Worm (Caenorhabditis elegans) whole organism, L3 larva: Measurements from ENCODE around the gene Y105C5B.1413.

ENCODE experiments used
- ZK546.5 ChIP-seq: sonication (generic microtip); optimal IDR thresholded peaks from 2 replicates; lab custom pipeline; 2017; ENCODE audit warnings: missing biosample characterization, missing genetic modification characterization
- aly-2 ChIP-seq: fragments of 150-350 bp; optimal IDR thresholded peaks from 2 replicates; lab custom pipeline; 2014; ENCODE audit warnings: missing biosample characterization, missing genetic modification characterization
- ama-1 ChIP-seq: fragments of 150-350 bp; optimal IDR thresholded peaks from 2 replicates; lab custom pipeline; 2018
- ceh-16 ChIP-seq: sonication (generic microtip); optimal IDR thresholded peaks from 2 replicates; lab custom pipeline; 2017; ENCODE audit warnings: missing biosample characterization, missing genetic modification characterization
- ceh-28 ChIP-seq: fragments of 150-350 bp; optimal IDR thresholded peaks from 2 replicates; lab custom pipeline; 2014; ENCODE audit warnings: missing biosample characterization, missing genetic modification reagents, missing genetic modification characterization
- ceh-82 ChIP-seq: fragments of 150-350 bp; optimal IDR thresholded peaks from 2 replicates; lab custom pipeline; 2014; ENCODE audit warnings: missing biosample characterization, missing genetic modification characterization
- ceh-9 ChIP-seq: sonication (generic microtip); optimal IDR thresholded peaks from 2 replicates; lab custom pipeline; 2018; ENCODE audit warnings: missing biosample characterization, missing genetic modification characterization
- elt-1 ChIP-seq: fragments of 150-350 bp; optimal IDR thresholded peaks from 2 replicates; lab custom pipeline; 2014; ENCODE audit warnings: missing biosample characterization, missing genetic modification characterization
- eor-1 ChIP-seq, 2 experiments: fragments of 150-350 bp; optimal IDR thresholded peaks; 2 replicates each; lab custom pipeline; 2014 to 2018; ENCODE audit warnings: missing biosample characterization in 2 of 2, missing genetic modification characterization in 2 of 2
- fkh-10 ChIP-seq: sonication (generic microtip); optimal IDR thresholded peaks from 2 replicates; lab custom pipeline; 2017; ENCODE audit warnings: missing biosample characterization, missing genetic modification reagents, missing genetic modification characterization
- fos-1 ChIP-seq: fragments of 150-350 bp; optimal IDR thresholded peaks from 2 replicates; lab custom pipeline; 2014; ENCODE audit warnings: missing biosample characterization, missing genetic modification characterization
- jun-1 ChIP-seq: fragments of 150-350 bp; optimal IDR thresholded peaks from 2 replicates; lab custom pipeline; 2014; ENCODE audit warnings: missing biosample characterization, missing genetic modification reagents, missing genetic modification characterization
- lin-39 ChIP-seq: fragments of 150-350 bp; optimal IDR thresholded peaks from 2 replicates; lab custom pipeline; 2018; ENCODE audit warnings: missing biosample characterization, missing genetic modification reagents, missing genetic modification characterization
- lsy-12 ChIP-seq: sonication (generic microtip); optimal IDR thresholded peaks from 2 replicates; lab custom pipeline; 2016; ENCODE audit warnings: mild to moderate bottlenecking, missing genetic modification characterization, missing compliant biosample characterization
- mdl-1 ChIP-seq: fragments of 150-350 bp; optimal IDR thresholded peaks from 2 replicates; lab custom pipeline; 2014; ENCODE audit warnings: missing biosample characterization, missing genetic modification characterization
- nfya-1 ChIP-seq: sonication (generic microtip); optimal IDR thresholded peaks from 2 replicates; lab custom pipeline; 2017; ENCODE audit warnings: missing genetic modification characterization, mild to moderate bottlenecking, missing compliant biosample characterization, antibody characterized with exemption, moderate library complexity; ENCODE audit not compliant: insufficient read depth
- nhr-11 ChIP-seq: fragments of 150-350 bp; optimal IDR thresholded peaks from 2 replicates; lab custom pipeline; 2014; ENCODE audit warnings: missing biosample characterization, missing genetic modification characterization
- nhr-23 ChIP-seq: fragments of 150-350 bp; optimal IDR thresholded peaks from 2 replicates; lab custom pipeline; 2014; ENCODE audit warnings: missing biosample characterization, missing genetic modification reagents, missing genetic modification characterization
- nhr-25 ChIP-seq: sonication (generic microtip); optimal IDR thresholded peaks from 2 replicates; lab custom pipeline; 2017; ENCODE audit warnings: missing biosample characterization, missing genetic modification characterization
- nhr-28 ChIP-seq: fragments of 150-350 bp; optimal IDR thresholded peaks from 2 replicates; lab custom pipeline; 2014; ENCODE audit warnings: missing biosample characterization, missing genetic modification characterization
- nhr-43 ChIP-seq: sonication (generic microtip); optimal IDR thresholded peaks from 2 replicates; lab custom pipeline; 2016; ENCODE audit warnings: mild to moderate bottlenecking, missing genetic modification characterization, missing compliant biosample characterization; ENCODE audit not compliant: poor library complexity, severe bottlenecking
- nhr-67 ChIP-seq: fragments of 150-350 bp; optimal IDR thresholded peaks from 2 replicates; lab custom pipeline; 2014; ENCODE audit warnings: missing biosample characterization, missing genetic modification characterization
- nhr-77 ChIP-seq: fragments of 150-350 bp; optimal IDR thresholded peaks from 2 replicates; lab custom pipeline; 2014; ENCODE audit warnings: missing biosample characterization, missing genetic modification characterization
- pha-4 ChIP-seq: fragments of 150-350 bp; optimal IDR thresholded peaks from 2 replicates; lab custom pipeline; 2014; ENCODE audit warnings: missing biosample characterization, missing genetic modification reagents, missing genetic modification characterization
- pqm-1 ChIP-seq: fragments of 150-350 bp; optimal IDR thresholded peaks from 2 replicates; lab custom pipeline; 2017; ENCODE audit warnings: missing biosample characterization, missing genetic modification characterization, inconsistent platforms
- sea-2 ChIP-seq: fragments of 150-350 bp; sonication (generic microtip); optimal IDR thresholded peaks from 4 replicates; lab custom pipeline; 2014; ENCODE audit warnings: missing biosample characterization, missing genetic modification reagents, missing genetic modification characterization
- skn-1 ChIP-seq: fragments of 150-350 bp; optimal IDR thresholded peaks from 2 replicates; lab custom pipeline; 2014; ENCODE audit warnings: missing biosample characterization, missing genetic modification characterization
- snpc-4 ChIP-seq: fragments of 150-350 bp; optimal IDR thresholded peaks from 2 replicates; lab custom pipeline; 2014; ENCODE audit warnings: missing biosample characterization, missing genetic modification characterization
- tbx-2 ChIP-seq: sonication (generic microtip); optimal IDR thresholded peaks from 2 replicates; lab custom pipeline; 2016; ENCODE audit warnings: mild to moderate bottlenecking, missing genetic modification characterization, missing compliant biosample characterization
- unc-39 ChIP-seq: sonication (generic microtip); optimal IDR thresholded peaks from 4 replicates; lab custom pipeline; 2017; ENCODE audit warnings: missing biosample characterization, missing genetic modification characterization
- unc-62 ChIP-seq: fragments of 150-350 bp; sonication (generic microtip); optimal IDR thresholded peaks from 4 replicates; lab custom pipeline; 2014; ENCODE audit warnings: missing biosample characterization, missing genetic modification reagents, missing genetic modification characterization
- zag-1 ChIP-seq: fragments of 150-350 bp; optimal IDR thresholded peaks from 2 replicates; lab custom pipeline; 2014; ENCODE audit warnings: missing biosample characterization, missing genetic modification characterization

Y105C5B.1413 gene

ce11 chrIV:16184521-16184920 lies at the start of gene Y105C5B.1413:
Gene Y105C5B.1413 (minus strand): TSS chrIV:16184621.
- TF ChIP-seq nhr-77 (tag; lab: Kevin White, UChicago) (no peak), nhr-28 (tag; lab: Kevin White, UChicago) (no peak), ceh-28 (tag; lab: Kevin White, UChicago) (no peak), mdl-1 (no peak), aly-2 (tag; lab: Kevin White, UChicago) (no peak), ZK546.5 (no peak), eor-1 (tag; optimal IDR thresholded peaks at IDR 0.05; lab: Kevin White, UChicago) (no peak), unc-39 (tag; lab: Kevin White, UChicago) (no peak)

- TF ChIP-seq tbx-2 (tag; lab: Kevin White, UChicago) (no peak), nhr-23 (tag; lab: Kevin White, UChicago) (no peak), ceh-28 (tag; lab: Kevin White, UChicago) (no peak), elt-1 (no peak)
Measured at ce11 chrIV:16233028-16233427, 48.6 kb upstream of the Y105C5B.1413 start, which contains the start of the genes hpa-1 and irld-39. Gene hpa-1 (minus strand): TSS chrIV:16233128. Gene irld-39 (plus strand): TSS chrIV:16233148.

- TF ChIP-seq fkh-10 (GFP tag; lab: Kevin White, UChicago) (no peak), ceh-9 (tag; lab: Kevin White, UChicago) (no peak), nhr-25 (tag; lab: Kevin White, UChicago) (no peak), nhr-43 (tag; lab: Kevin White, UChicago) (no peak), nhr-67 (no peak), zag-1 (tag; lab: Kevin White, UChicago) (no peak), nfya-1 (tag; lab: Kevin White, UChicago) (no peak), tbx-2 (tag; lab: Kevin White, UChicago) (no peak)
Measured at ce11 chrIV:16230464-16230863, 46.0 kb upstream of the Y105C5B.1413 start.

- no peak for TF ChIP-seq unc-62 (GFP tag; lab: Kevin White, UChicago)
- TF ChIP-seq nhr-67 = no peak
- TF ChIP-seq snpc-4 (tag; lab: Kevin White, UChicago) = no peak
Measured at ce11 chrIV:16225747-16226146, 41.3 kb upstream of the Y105C5B.1413 start, which contains the start of gene H25K10.4. Gene H25K10.4 (plus strand): TSS chrIV:16226047.

ce11 chrIV:16221559-16221958 lies 37.1 kb upstream of the Y105C5B.1413 start, which contains the start of gene srv-11:
Gene srv-11 (minus strand): TSS chrIV:16221659.
- TF ChIP-seq nhr-67 (no peak), fkh-10 (GFP tag; lab: Kevin White, UChicago) (no peak), elt-1 (no peak), lsy-12 (tag; lab: Kevin White, UChicago) (no peak), ceh-82 (no peak), ZK546.5 (no peak)

- TF ChIP-seq jun-1 (no peak), ceh-82 (no peak), sea-2 (GFP tag; lab: Kevin White, UChicago) (no peak), ama-1 (lab: Kevin White, UChicago) (no peak), nhr-28 (tag; lab: Kevin White, UChicago) (no peak), elt-1 (no peak), lin-39 (tag; lab: Kevin White, UChicago) (no peak), skn-1 (tag; lab: Kevin White, UChicago) (no peak), fos-1 (no peak), nhr-11 (tag; lab: Kevin White, UChicago) (no peak), unc-62 (GFP tag; lab: Kevin White, UChicago) (no peak), zag-1 (tag; lab: Kevin White, UChicago) (no peak), ceh-16 (tag; lab: Kevin White, UChicago) (no peak), pqm-1 (tag; lab: Kevin White, UChicago) (no peak), lsy-12 (tag; lab: Kevin White, UChicago) (no peak), pha-4 (tag; lab: Kevin White, UChicago) (no peak)
Measured at ce11 chrIV:16220688-16221087, 36.3 kb upstream of the Y105C5B.1413 start.
